Fruit fly (Drosophila melanogaster) whole organism, embryonic: ENCODE measurements around the gene CG1910.
A peak's percentile ranks its signal among the peaks of the same experiment; 100 is the strongest.

Experiments used
- CG10209 ChIP-seq: fragments of 200-800 bp; sonication (Bioruptor generic); optimal IDR thresholded peaks from 3 replicates; lab custom pipeline; 2017; ENCODE audit warnings: missing biosample characterization, mild to moderate bottlenecking, missing genetic modification characterization, missing genetic modification reagents
- CG11504 ChIP-seq: fragments of 200-800 bp; sonication (Bioruptor generic); optimal IDR thresholded peaks from 3 replicates; lab custom pipeline; 2019; ENCODE audit warnings: missing biosample characterization, mild to moderate bottlenecking, missing genetic modification characterization, moderate library complexity
- CG13424 ChIP-seq: fragments of 200-800 bp; sonication (Bioruptor generic); optimal IDR thresholded peaks from 2 replicates; lab custom pipeline; 2019; ENCODE audit warnings: missing biosample characterization, mild to moderate bottlenecking, missing genetic modification characterization, moderate library complexity
- CG14667 ChIP-seq: fragments of 200-800 bp; sonication (Bioruptor generic); IDR thresholded peaks from 2 replicates; pipeline ENCODE4 v1.3.6; 2022; ENCODE audit warnings: missing biosample characterization, missing genetic modification characterization
- CG14710 ChIP-seq: fragments of 200-800 bp; sonication (Bioruptor generic); optimal IDR thresholded peaks from 3 replicates; lab custom pipeline; 2019; ENCODE audit warnings: missing biosample characterization, mild to moderate bottlenecking, missing genetic modification characterization, moderate library complexity
- CG1602 ChIP-seq: fragments of 200-800 bp; sonication (Bioruptor generic); optimal IDR thresholded peaks from 3 replicates; lab custom pipeline; 2016; ENCODE audit warnings: missing biosample characterization, missing genetic modification characterization
- CG17328 ChIP-seq: fragments of 200-800 bp; sonication (Bioruptor generic); IDR thresholded peaks from 2 replicates; pipeline ENCODE4 v1.3.6; 2022; ENCODE audit warnings: missing biosample characterization, missing genetic modification characterization
- CG17568 ChIP-seq: fragments of 200-800 bp; sonication (Bioruptor generic); optimal IDR thresholded peaks from 2 replicates; lab custom pipeline; 2018; ENCODE audit warnings: missing biosample characterization, mild to moderate bottlenecking, missing genetic modification characterization, moderate library complexity
- CG17612 ChIP-seq: fragments of 200-800 bp; sonication (Bioruptor generic); IDR thresholded peaks from 2 replicates; pipeline ENCODE4 v1.3.6; 2022; ENCODE audit warnings: missing biosample characterization, missing genetic modification characterization
- CG17802 ChIP-seq: fragments of 200-800 bp; sonication (Bioruptor generic); optimal IDR thresholded peaks from 2 replicates; lab custom pipeline; 2018; ENCODE audit warnings: missing biosample characterization, mild to moderate bottlenecking, missing genetic modification characterization, moderate library complexity
- CG17829 ChIP-seq: fragments of 200-800 bp; optimal IDR thresholded peaks from 2 replicates; lab custom pipeline; 2019; ENCODE audit warnings: missing biosample characterization, mild to moderate bottlenecking, missing genetic modification characterization, moderate library complexity
- CG18011 ChIP-seq: fragments of 200-800 bp; sonication (Bioruptor generic); optimal IDR thresholded peaks from 2 replicates; lab custom pipeline; 2017; ENCODE audit warnings: missing biosample characterization, missing genetic modification characterization, mild to moderate bottlenecking, moderate library complexity, missing genotype
- CG2678 ChIP-seq: fragments of 200-800 bp; sonication (Bioruptor generic); optimal IDR thresholded peaks from 3 replicates; lab custom pipeline; 2019; ENCODE audit warnings: missing biosample characterization, mild to moderate bottlenecking, missing genetic modification characterization, moderate library complexity
- CG32767 ChIP-seq: fragments of 200-800 bp; sonication (Bioruptor generic); IDR thresholded peaks from 2 replicates; pipeline ENCODE4 v1.3.6; 2022; ENCODE audit warnings: missing biosample characterization, missing genetic modification characterization
- CG33213 ChIP-seq: fragments of 200-800 bp; sonication (Bioruptor generic); optimal IDR thresholded peaks from 3 replicates; lab custom pipeline; 2016; ENCODE audit warnings: missing biosample characterization, missing genetic modification characterization
- CG4424 ChIP-seq: fragments of 200-800 bp; sonication (Bioruptor generic); optimal IDR thresholded peaks from 3 replicates; lab custom pipeline; 2016; ENCODE audit warnings: missing biosample characterization, missing genetic modification characterization
- CG4617 ChIP-seq: fragments of 200-800 bp; sonication (Bioruptor generic); optimal IDR thresholded peaks from 3 replicates; lab custom pipeline; 2016; ENCODE audit warnings: missing biosample characterization, missing genetic modification characterization, borderline replicate concordance
- CG6175 ChIP-seq: fragments of 200-800 bp; sonication (Bioruptor generic); IDR thresholded peaks from 3 replicates; pipeline ENCODE4 v1.3.6; 2022; ENCODE audit warnings: missing biosample characterization, missing genetic modification characterization
- CG6272 ChIP-seq: fragments of 200-800 bp; sonication (Bioruptor generic); IDR thresholded peaks from 2 replicates; pipeline ENCODE4 v1.3.6; 2022; ENCODE audit warnings: missing biosample characterization, missing genetic modification characterization
- CG9437 ChIP-seq: fragments of 200-800 bp; sonication (Bioruptor generic); optimal IDR thresholded peaks from 2 replicates; lab custom pipeline; 2018; ENCODE audit warnings: missing biosample characterization, mild to moderate bottlenecking, missing genetic modification characterization
- Chrac-16 ChIP-seq: fragments of 200-800 bp; sonication (Bioruptor generic); optimal IDR thresholded peaks from 3 replicates; lab custom pipeline; 2016; ENCODE audit warnings: missing biosample characterization, missing genetic modification characterization
- Myb ChIP-seq: fragments of 200-800 bp; sonication (Bioruptor generic); optimal IDR thresholded peaks from 2 replicates; lab custom pipeline; 2016; ENCODE audit warnings: missing biosample characterization, missing genetic modification characterization
- NC2α ChIP-seq: fragments of 200-800 bp; sonication (Bioruptor generic); optimal IDR thresholded peaks from 2 replicates; lab custom pipeline; 2016; ENCODE audit warnings: missing biosample characterization, missing genetic modification characterization
- NFAT ChIP-seq: fragments of 200-800 bp; sonication (Bioruptor generic); IDR thresholded peaks from 2 replicates; pipeline ENCODE4 v1.3.6; 2022; ENCODE audit warnings: missing biosample characterization, missing genetic modification characterization
- Ravus ChIP-seq: fragments of 200-800 bp; sonication (Bioruptor generic); IDR thresholded peaks from 2 replicates; pipeline ENCODE4 v1.3.6; 2022; ENCODE audit warnings: missing biosample characterization, missing genetic modification characterization
- Rfx ChIP-seq: fragments of 200-800 bp; sonication (Bioruptor generic); IDR thresholded peaks from 2 replicates; pipeline ENCODE4 v1.3.6; 2022; ENCODE audit warnings: missing biosample characterization, missing genetic modification characterization
- Six4 ChIP-seq: fragments of 200-800 bp; sonication (Bioruptor generic); optimal IDR thresholded peaks from 2 replicates; lab custom pipeline; 2016; ENCODE audit warnings: missing biosample characterization, missing genetic modification characterization
- Usf ChIP-seq: fragments of 200-800 bp; sonication (Bioruptor generic); optimal IDR thresholded peaks from 2 replicates; lab custom pipeline; 2017; ENCODE audit warnings: missing genotype, missing biosample characterization, missing genetic modification characterization
- Xbp1 ChIP-seq: fragments of 200-800 bp; sonication (Bioruptor generic); optimal IDR thresholded peaks from 3 replicates; lab custom pipeline; 2016; ENCODE audit warnings: missing biosample characterization, mild to moderate bottlenecking, missing genetic modification characterization
- btn ChIP-seq: fragments of 200-800 bp; sonication (Bioruptor generic); optimal IDR thresholded peaks from 2 replicates; lab custom pipeline; 2016; ENCODE audit warnings: missing biosample characterization, missing genetic modification characterization
- cas ChIP-seq: fragments of 200-800 bp; sonication (Bioruptor generic); IDR thresholded peaks from 2 replicates; pipeline ENCODE4 v1.3.6; 2022; ENCODE audit warnings: missing biosample characterization, missing genetic modification characterization
- da ChIP-seq: fragments of 200-800 bp; sonication (Bioruptor generic); optimal IDR thresholded peaks from 2 replicates; lab custom pipeline; 2016; ENCODE audit warnings: missing biosample characterization, missing genetic modification characterization
- dan ChIP-seq: fragments of 200-800 bp; sonication (Bioruptor generic); IDR thresholded peaks from 2 replicates; pipeline ENCODE4 v1.3.6; 2022; ENCODE audit warnings: missing biosample characterization, missing genetic modification characterization
- dmrt11E ChIP-seq: fragments of 200-800 bp; sonication (Bioruptor generic); optimal IDR thresholded peaks from 3 replicates; lab custom pipeline; 2018; ENCODE audit warnings: missing biosample characterization, mild to moderate bottlenecking, missing genetic modification characterization, moderate library complexity
- emc ChIP-seq: fragments of 200-800 bp; sonication (Bioruptor generic); optimal IDR thresholded peaks from 2 replicates; lab custom pipeline; 2016; ENCODE audit warnings: missing biosample characterization, missing genetic modification characterization
- esg ChIP-seq: fragments of 200-800 bp; sonication (Bioruptor generic); conservative IDR thresholded peaks from 2 replicates; pipeline ENCODE4 v1.3.6; 2022; ENCODE audit warnings: missing biosample characterization, missing genetic modification characterization
- gfzf ChIP-seq: fragments of 200-800 bp; sonication (Bioruptor generic); optimal IDR thresholded peaks from 2 replicates; lab custom pipeline; 2016; ENCODE audit warnings: missing biosample characterization, mild to moderate bottlenecking, missing genetic modification characterization, moderate library complexity
- gro ChIP-seq: fragments of 200-800 bp; sonication (Bioruptor generic); optimal IDR thresholded peaks from 2 replicates; lab custom pipeline; 2016; ENCODE audit warnings: missing biosample characterization, missing genetic modification characterization
- gt ChIP-seq: fragments of 200-800 bp; sonication (Bioruptor generic); IDR thresholded peaks from 2 replicates; pipeline ENCODE4 v1.3.6; 2022; ENCODE audit warnings: missing biosample characterization, missing genetic modification characterization
- her ChIP-seq: fragments of 200-800 bp; sonication (Bioruptor generic); optimal IDR thresholded peaks from 2 replicates; lab custom pipeline; 2016; ENCODE audit warnings: missing biosample characterization, missing genetic modification characterization
- insv ChIP-seq, 2 experiments: fragments of 200-800 bp; sonication (Bioruptor generic); optimal IDR thresholded peaks; 3 replicates each; lab custom pipeline; 2016 to 2018; ENCODE audit warnings: missing biosample characterization in 2 of 2, missing genetic modification characterization in 2 of 2
- inv ChIP-seq: fragments of 200-800 bp; sonication (Bioruptor generic); IDR thresholded peaks from 2 replicates; pipeline ENCODE4 v1.3.6; 2022; ENCODE audit warnings: missing biosample characterization, missing genetic modification characterization; ENCODE audit not compliant: partially characterized antibody
- nerfin-1 ChIP-seq: fragments of 200-800 bp; sonication (Bioruptor generic); optimal IDR thresholded peaks from 3 replicates; lab custom pipeline; 2019; ENCODE audit warnings: missing biosample characterization, mild to moderate bottlenecking, missing genetic modification characterization, moderate library complexity
- nmo ChIP-seq: fragments of 200-800 bp; sonication (Bioruptor generic); optimal IDR thresholded peaks from 2 replicates; lab custom pipeline; 2018; ENCODE audit warnings: missing biosample characterization, mild to moderate bottlenecking, missing genetic modification characterization, moderate library complexity
- onecut ChIP-seq: fragments of 200-800 bp; sonication (Bioruptor generic); IDR thresholded peaks from 2 replicates; pipeline ENCODE4 v1.3.6; 2022; ENCODE audit warnings: missing biosample characterization, missing genetic modification characterization
- repo ChIP-seq: fragments of 200-800 bp; sonication (Bioruptor generic); optimal IDR thresholded peaks from 2 replicates; lab custom pipeline; 2016; ENCODE audit warnings: missing biosample characterization, missing genetic modification characterization
- run ChIP-seq: fragments of 200-800 bp; sonication (Bioruptor generic); optimal IDR thresholded peaks from 3 replicates; lab custom pipeline; 2018; ENCODE audit warnings: missing biosample characterization, mild to moderate bottlenecking, missing genetic modification characterization
- sens-2 ChIP-seq: fragments of 200-800 bp; sonication (Bioruptor generic); IDR thresholded peaks from 2 replicates; pipeline ENCODE4 v1.3.6; 2022; ENCODE audit warnings: missing biosample characterization, missing genetic modification characterization
- sqz ChIP-seq: fragments of 200-800 bp; sonication (Bioruptor generic); optimal IDR thresholded peaks from 3 replicates; lab custom pipeline; 2018; ENCODE audit warnings: missing biosample characterization, mild to moderate bottlenecking, missing genetic modification characterization
- ssp ChIP-seq: fragments of 200-800 bp; sonication (Bioruptor generic); IDR thresholded peaks from 2 replicates; pipeline ENCODE4 v1.3.6; 2022; ENCODE audit warnings: missing biosample characterization, missing genetic modification characterization
- trh ChIP-seq: fragments of 200-800 bp; sonication (Bioruptor generic); optimal IDR thresholded peaks from 2 replicates; lab custom pipeline; 2016; ENCODE audit warnings: missing biosample characterization, missing genetic modification characterization

CG1910 gene

DNA sequence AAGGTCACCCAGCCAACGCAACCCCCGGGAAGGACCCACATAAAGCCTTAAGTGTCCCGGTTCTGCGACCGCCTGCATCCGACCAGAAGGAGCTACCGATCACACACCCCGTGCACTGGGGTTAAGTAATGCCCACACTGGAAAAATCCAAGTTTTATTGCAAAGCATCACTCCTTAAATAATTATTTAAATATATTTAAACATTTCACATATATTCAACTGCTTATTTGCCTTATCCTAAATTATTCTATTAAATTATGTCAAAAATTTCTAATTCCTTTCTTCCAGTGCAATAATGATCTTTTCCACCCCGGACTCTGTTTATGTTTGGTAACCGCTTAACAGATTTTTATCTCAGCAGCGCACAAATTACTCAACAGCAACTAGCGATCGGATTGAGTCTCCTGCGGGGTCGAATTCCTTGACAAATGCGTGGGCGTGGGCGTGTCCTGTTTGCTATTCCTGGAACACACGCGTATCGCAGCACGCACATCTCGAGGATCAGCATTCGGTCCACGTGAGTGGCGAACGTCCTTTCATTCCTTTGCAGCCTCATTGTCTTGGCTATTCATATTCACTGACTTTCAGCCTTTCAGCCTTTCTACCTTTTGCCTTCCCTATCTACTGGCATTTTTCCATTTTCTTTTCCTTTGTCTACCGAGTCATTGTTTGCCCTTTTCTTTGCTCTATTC lies 42.8 kb upstream of the CG1910 start (continued):
- TF ChIP-seq insv (GFP tag; optimal IDR thresholded peaks at IDR 0.05; lab: Kevin White, UChicago), result no peak
- no peak for TF ChIP-seq gfzf (GFP tag; lab: Kevin White, UChicago)
- TF ChIP-seq inv (GFP tag; lab: Robert Waterston, UW), result no peak
- peak; percentile 59 for TF ChIP-seq Chrac-16 (GFP tag; lab: Kevin White, UChicago)
- TF ChIP-seq CG13424 (tag; lab: Kevin White, UChicago), result peak; percentile 30
- no peak for TF ChIP-seq CG33213
- no peak for TF ChIP-seq trh (GFP tag; lab: Kevin White, UChicago)
- peak; percentile 79 for TF ChIP-seq CG17829 (tag; lab: Kevin White, UChicago)
- TF ChIP-seq CG2678 (tag; lab: Kevin White, UChicago), result peak; percentile 1
- peak; percentile 58 for TF ChIP-seq CG4424 (GFP tag; lab: Kevin White, UChicago)
- no peak for TF ChIP-seq emc (GFP tag; lab: Kevin White, UChicago)
- TF ChIP-seq gro (GFP tag; lab: Kevin White, UChicago), result no peak
- TF ChIP-seq CG32767 (GFP tag; lab: Robert Waterston, UW), result no peak
- TF ChIP-seq CG6175 (GFP tag; lab: Robert Waterston, UW), result no peak
- TF ChIP-seq dmrt11E (tag; lab: Kevin White, UChicago), result peak; percentile 94
- peak; percentile 54 for TF ChIP-seq CG1602 (GFP tag; lab: Kevin White, UChicago)
- no peak for TF ChIP-seq sqz (GFP tag; lab: Kevin White, UChicago)
- peak; percentile 12 for TF ChIP-seq CG11504 (tag; lab: Kevin White, UChicago)
- no peak for TF ChIP-seq NFAT
- no peak for TF ChIP-seq CG6272 (GFP tag; lab: Robert Waterston, UW)
- TF ChIP-seq Six4, result no peak
- no peak for TF ChIP-seq CG17568
- peak; percentile 4 for TF ChIP-seq Xbp1 (GFP tag; lab: Kevin White, UChicago)
- TF ChIP-seq onecut (GFP tag; lab: Robert Waterston, UW), result peak; percentile 29; the same call in 1 of the 2 replicates
- no peak for TF ChIP-seq CG17802 (tag; lab: Kevin White, UChicago)
- no peak for TF ChIP-seq Myb (GFP tag; lab: Kevin White, UChicago)
- peak; percentile 49 for TF ChIP-seq ssp (GFP tag; lab: Robert Waterston, UW)
- TF ChIP-seq esg (GFP tag; lab: Robert Waterston, UW), result 0 out of 2 replicates have a peak, but pooled peaks have one; percentile 5
- peak; percentile 71 for TF ChIP-seq dan (GFP tag; lab: Robert Waterston, UW)
- TF ChIP-seq nerfin-1 (tag; lab: Kevin White, UChicago), result peak; percentile 36
- TF ChIP-seq CG18011 (GFP tag; lab: Kevin White, UChicago), result no peak
- no peak for TF ChIP-seq cas (GFP tag; lab: Robert Waterston, UW)
- TF ChIP-seq CG10209 (GFP tag; lab: Kevin White, UChicago), result peak; percentile 46
- peak; percentile 76 for TF ChIP-seq CG14710 (tag; lab: Kevin White, UChicago)
- no peak for TF ChIP-seq CG17612 (GFP tag; lab: Robert Waterston, UW)
- no peak for TF ChIP-seq CG4617 (GFP tag; lab: Kevin White, UChicago)
- no peak for TF ChIP-seq btn (GFP tag; lab: Kevin White, UChicago)
- TF ChIP-seq Usf (GFP tag; lab: Kevin White, UChicago), result peak; percentile 32
- 0 out of 2 replicates have a peak, but pooled peaks have one; percentile 31 for TF ChIP-seq sens-2 (GFP tag; lab: Robert Waterston, UW)
- no peak for TF ChIP-seq Rfx (GFP tag; lab: Robert Waterston, UW)
- peak; percentile 38; the same call in 1 of the 2 replicates for TF ChIP-seq gt (GFP tag; lab: Robert Waterston, UW)
- TF ChIP-seq CG17328 (GFP tag; lab: Robert Waterston, UW), result peak; percentile 80
- no peak for TF ChIP-seq her (GFP tag; lab: Kevin White, UChicago)
- TF ChIP-seq nmo, result peak; percentile 61
- no peak for TF ChIP-seq CG9437 (GFP tag; lab: Kevin White, UChicago)
- TF ChIP-seq NC2α (GFP tag; lab: Kevin White, UChicago), result no peak
- no peak for TF ChIP-seq repo
- no peak for TF ChIP-seq da (GFP tag; lab: Kevin White, UChicago)
- TF ChIP-seq CG14667 (GFP tag; lab: Robert Waterston, UW), result peak; percentile 56
- no peak for TF ChIP-seq Ravus (GFP tag; lab: Robert Waterston, UW)
- TF ChIP-seq run, result no peak
